Worm (Caenorhabditis elegans) whole organism, midembryonic: ENCODE data around the gene ife-1.

ENCODE experiments used
- T22C8.4 ChIP-seq: fragments of 200-800 bp; sonication (Bioruptor generic); IDR thresholded peaks from 2 replicates; pipeline ENCODE4 v1.3.6; 2022; ENCODE audit warnings: missing genetic modification characterization, missing compliant biosample characterization
- cog-1 ChIP-seq: sonication (generic microtip); optimal IDR thresholded peaks from 2 replicates; lab custom pipeline; 2016; ENCODE audit warnings: missing genetic modification characterization, missing compliant biosample characterization
- flt-1 ChIP-seq: fragments of 200-800 bp; sonication (Bioruptor generic); IDR thresholded peaks from 2 replicates; pipeline ENCODE4 v1.3.6; 2022; ENCODE audit warnings: missing genetic modification characterization, missing compliant biosample characterization
- klf-2 ChIP-seq: fragments of 200-800 bp; sonication (Bioruptor generic); conservative IDR thresholded peaks from 2 replicates; pipeline ENCODE4 v1.3.6; 2022; ENCODE audit warnings: missing genetic modification reagents, missing genetic modification characterization, missing compliant biosample characterization
- med-1 ChIP-seq: sonication (generic microtip); optimal IDR thresholded peaks from 2 replicates; lab custom pipeline; 2017; ENCODE audit warnings: missing genetic modification characterization, mild to moderate bottlenecking, missing compliant biosample characterization, antibody characterized with exemption, missing genetic modification reagents; ENCODE audit not compliant: insufficient read depth
- ref-1 ChIP-seq: fragments of 200-800 bp; sonication (Bioruptor generic); conservative IDR thresholded peaks from 2 replicates; pipeline ENCODE4 v1.3.6; 2022; ENCODE audit warnings: missing genetic modification reagents, missing genetic modification characterization, missing compliant biosample characterization
- tab-1 ChIP-seq: fragments of 200-800 bp; sonication (Bioruptor generic); IDR thresholded peaks from 2 replicates; pipeline ENCODE4 v1.3.6; 2022; ENCODE audit warnings: missing genetic modification characterization, missing compliant biosample characterization
- ztf-23 ChIP-seq: fragments of 200-800 bp; sonication (Bioruptor generic); IDR thresholded peaks from 2 replicates; pipeline ENCODE4 v1.3.6; 2022; ENCODE audit warnings: missing genetic modification reagents, missing genetic modification characterization, missing compliant biosample characterization
- ztf-29 ChIP-seq: fragments of 200-800 bp; sonication (Bioruptor generic); IDR thresholded peaks from 2 replicates; pipeline ENCODE4 v1.3.6; 2022; ENCODE audit warnings: missing genetic modification reagents, missing genetic modification characterization, missing compliant biosample characterization

ife-1 gene

DNA sequence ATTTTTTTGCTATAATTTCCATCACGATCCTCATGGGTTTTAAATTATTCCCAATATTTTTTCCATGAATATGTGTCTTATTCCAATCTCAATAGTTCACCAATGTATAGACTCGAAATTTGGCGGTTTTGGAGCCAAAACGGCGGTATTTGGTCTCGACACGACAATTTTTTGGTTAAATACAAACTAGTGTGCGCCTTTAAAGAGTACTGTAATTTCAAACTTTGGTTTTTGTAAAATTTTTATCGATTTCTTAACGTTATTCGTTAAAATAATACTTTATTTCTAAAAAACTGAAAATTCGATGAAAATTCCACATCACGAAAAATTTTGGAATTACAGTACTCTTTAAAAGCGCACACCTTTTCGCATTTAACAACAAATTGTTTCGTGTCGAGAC, 28.6 kb upstream of the ife-1 start:
- TF ChIP-seq tab-1 (GFP tag; lab: Robert Waterston, UW), result no peak
- TF ChIP-seq ztf-29, result no peak
- TF ChIP-seq ztf-23 (GFP tag; lab: Robert Waterston, UW), result no peak
- no peak for TF ChIP-seq T22C8.4 (GFP tag; lab: Robert Waterston, UW)
- TF ChIP-seq klf-2, result no peak
- TF ChIP-seq med-1 (GFP tag; lab: Kevin White, UChicago), result no peak
- no peak for TF ChIP-seq ref-1 (GFP tag; lab: Robert Waterston, UW)

DNA sequence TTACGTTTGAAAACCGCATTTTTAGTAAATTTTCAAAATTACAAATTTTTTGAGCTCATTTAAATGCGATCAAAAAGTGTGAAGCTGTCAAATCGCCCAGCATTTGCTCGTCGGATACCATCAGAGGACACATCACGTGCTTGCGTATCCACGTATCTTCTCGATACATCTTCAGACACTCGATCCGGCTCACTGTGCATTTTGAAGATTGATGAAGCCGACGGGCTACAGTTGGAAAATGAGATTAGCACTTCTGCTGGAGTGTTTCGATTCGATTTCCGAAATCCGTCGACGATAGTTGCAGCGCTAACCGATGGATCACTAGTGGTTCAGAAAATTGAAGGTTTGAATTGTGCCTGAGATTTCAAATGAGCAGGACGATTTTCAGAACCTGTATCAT, 28.1 kb upstream of the ife-1 start, which contains the start of gene dph-7:
TSS of gene dph-7 (plus strand) at position 53 of the 400 bp plus-strand sequence.
- TF ChIP-seq klf-2 (no peak), ztf-23 (GFP tag; lab: Robert Waterston, UW) (no peak), ztf-29 (no peak), cog-1 (no peak), med-1 (GFP tag; lab: Kevin White, UChicago) (no peak), T22C8.4 (GFP tag; lab: Robert Waterston, UW) (no peak), tab-1 (GFP tag; lab: Robert Waterston, UW) (no peak), ref-1 (GFP tag; lab: Robert Waterston, UW) (no peak), flt-1 (GFP tag; lab: Robert Waterston, UW) (no peak)

- TF ChIP-seq tab-1 (GFP tag; lab: Robert Waterston, UW) (no peak), ztf-23 (GFP tag; lab: Robert Waterston, UW) (no peak), flt-1 (GFP tag; lab: Robert Waterston, UW) (no peak), ref-1 (GFP tag; lab: Robert Waterston, UW) (no peak), klf-2 (no peak), med-1 (GFP tag; lab: Kevin White, UChicago) (no peak), T22C8.4 (GFP tag; lab: Robert Waterston, UW) (no peak), cog-1 (no peak)
Observed at ce11 chrIII:13316935-13317334, 26.3 kb upstream of the ife-1 start.

DNA sequence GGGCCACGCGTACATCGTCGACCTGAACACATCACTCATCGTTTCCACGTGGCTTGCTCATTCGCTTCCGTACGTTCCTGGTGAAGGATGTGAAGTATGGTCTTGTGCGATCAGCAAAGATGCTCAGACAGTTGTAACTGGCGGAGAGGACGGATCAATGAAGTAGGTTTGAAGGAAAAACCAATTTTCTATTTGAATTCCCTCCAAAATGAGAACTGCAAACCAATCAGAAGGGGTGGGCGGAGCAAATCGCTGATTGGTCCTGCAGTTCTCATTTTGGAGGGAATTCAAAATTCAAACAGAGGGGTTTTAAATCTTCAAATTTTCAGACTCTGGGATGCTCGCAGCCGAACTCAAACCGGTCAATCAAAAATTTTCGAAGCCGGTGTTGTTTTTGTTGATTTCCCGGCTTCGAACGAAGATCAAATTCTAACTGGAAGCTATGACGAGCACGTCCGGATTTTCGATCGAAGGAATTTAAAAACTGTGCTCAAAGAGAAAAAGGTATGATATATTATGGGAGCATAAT, 25.8 kb upstream of the ife-1 start:
- TF ChIP-seq tab-1 (GFP tag; lab: Robert Waterston, UW), result no peak
- TF ChIP-seq cog-1, result no peak
- TF ChIP-seq ztf-23 (GFP tag; lab: Robert Waterston, UW), result no peak
- no peak for TF ChIP-seq ztf-29
- no peak for TF ChIP-seq ref-1 (GFP tag; lab: Robert Waterston, UW)
- TF ChIP-seq flt-1 (GFP tag; lab: Robert Waterston, UW), result no peak
- no peak for TF ChIP-seq T22C8.4 (GFP tag; lab: Robert Waterston, UW)
- no peak for TF ChIP-seq klf-2
- no peak for TF ChIP-seq med-1 (GFP tag; lab: Kevin White, UChicago)

ce11 chrIII:13322578-13322977, 20.6 kb upstream of the ife-1 start, which contains the start of gene F53A2.11:
Gene F53A2.11, minus strand, starts transcription at chrIII:13322678.
- TF ChIP-seq tab-1 (GFP tag; lab: Robert Waterston, UW) (no peak), klf-2 (no peak), cog-1 (no peak), med-1 (GFP tag; lab: Kevin White, UChicago) (no peak), T22C8.4 (GFP tag; lab: Robert Waterston, UW) (no peak), ztf-29 (no peak), flt-1 (GFP tag; lab: Robert Waterston, UW) (no peak), ztf-23 (GFP tag; lab: Robert Waterston, UW) (no peak), ref-1 (GFP tag; lab: Robert Waterston, UW) (no peak)

ce11 chrIII:13324739-13325138, 18.5 kb upstream of the ife-1 start, which contains the start of gene F53A2.1:
Gene F53A2.1, minus strand, starts transcription at chrIII:13324839.
- TF ChIP-seq ztf-29 (no peak), med-1 (GFP tag; lab: Kevin White, UChicago) (no peak)

DNA sequence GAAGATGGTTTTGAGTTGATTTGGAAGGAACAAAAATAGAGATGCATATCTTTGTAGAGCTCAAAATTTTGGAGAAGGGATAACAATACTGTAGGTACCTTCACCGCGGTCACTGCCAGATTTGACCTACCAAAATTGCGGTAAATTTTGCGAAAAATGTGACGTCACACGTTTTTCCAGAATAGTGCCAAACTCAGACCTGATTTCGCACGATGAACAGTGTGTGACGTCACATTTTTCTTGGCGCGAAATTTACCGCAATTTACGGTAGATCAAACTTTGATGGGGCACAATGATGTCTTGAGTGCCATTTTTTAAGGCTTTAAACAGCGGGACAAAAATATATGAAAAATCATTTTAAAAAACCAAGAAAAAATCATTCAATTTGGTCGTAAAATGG, 14.3 kb upstream of the ife-1 start:
- TF ChIP-seq ref-1 (GFP tag; lab: Robert Waterston, UW) (no peak), T22C8.4 (GFP tag; lab: Robert Waterston, UW) (no peak), ztf-29 (no peak), klf-2 (no peak), tab-1 (GFP tag; lab: Robert Waterston, UW) (no peak), ztf-23 (GFP tag; lab: Robert Waterston, UW) (no peak), flt-1 (GFP tag; lab: Robert Waterston, UW) (no peak), cog-1 (no peak), med-1 (GFP tag; lab: Kevin White, UChicago) (no peak)

DNA sequence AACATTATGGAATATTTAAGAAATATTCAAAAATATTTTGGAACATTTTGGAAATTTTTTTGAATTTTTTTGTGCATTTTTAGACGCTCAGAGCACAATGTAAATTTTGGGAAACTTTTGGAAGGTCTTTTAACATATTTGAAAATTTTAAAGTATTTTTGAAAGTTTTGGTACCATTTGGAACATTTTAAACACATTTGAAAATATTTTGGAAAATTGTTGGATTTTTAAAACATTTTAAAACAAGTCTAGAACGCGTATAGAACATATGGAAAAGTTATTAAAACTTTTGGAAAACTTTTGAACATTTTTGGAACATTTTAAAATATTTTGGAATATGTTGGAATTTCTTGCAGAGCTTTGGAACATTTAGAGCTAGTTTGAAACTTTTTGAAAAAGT, 9.5 kb upstream of the ife-1 start, which contains the start of gene sdz-20:
TSS of gene sdz-20 (plus strand) at position 301 of the 400 bp plus-strand sequence.
- no peak for TF ChIP-seq ztf-29
- no peak for TF ChIP-seq klf-2
- TF ChIP-seq tab-1 (GFP tag; lab: Robert Waterston, UW), result no peak

ce11 chrIII:13339672-13340071, 3.5 kb upstream of the ife-1 start, which contains the start of gene F53A2.3:
Gene F53A2.3, minus strand, starts transcription at chrIII:13339772.
- TF ChIP-seq tab-1 (GFP tag; lab: Robert Waterston, UW), result no peak
- no peak for TF ChIP-seq T22C8.4 (GFP tag; lab: Robert Waterston, UW)
- no peak for TF ChIP-seq ztf-23 (GFP tag; lab: Robert Waterston, UW)
- no peak for TF ChIP-seq med-1 (GFP tag; lab: Kevin White, UChicago)
- no peak for TF ChIP-seq cog-1
- no peak for TF ChIP-seq ref-1 (GFP tag; lab: Robert Waterston, UW)
- no peak for TF ChIP-seq flt-1 (GFP tag; lab: Robert Waterston, UW)
- no peak for TF ChIP-seq ztf-29
- no peak for TF ChIP-seq klf-2
